Fruit fly (Drosophila melanogaster): ENCODE measurements around the gene Pxd.

The Pxd gene

DNA sequence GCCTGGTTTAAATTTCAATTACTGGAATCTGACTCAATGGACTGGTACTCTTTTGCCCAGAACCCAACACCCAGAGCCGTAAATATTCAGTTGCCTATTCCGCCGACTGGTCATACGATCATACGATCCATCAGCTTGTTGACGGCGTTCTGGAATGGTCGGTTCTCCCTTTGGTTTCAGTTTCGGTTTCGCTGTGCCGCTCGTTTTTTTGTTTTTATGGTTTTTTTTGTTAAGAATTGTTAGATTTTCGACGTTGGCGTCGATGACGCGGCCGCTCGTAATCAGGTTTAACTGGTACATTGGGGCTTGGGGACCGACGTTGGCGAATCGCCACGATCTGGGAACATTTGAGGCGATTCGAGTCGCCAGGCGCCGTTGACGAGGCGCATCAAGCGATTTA, 48.3 kb downstream of the Pxd start:
- TF ChIP-seq esn (GFP tag; optimal IDR thresholded peaks at IDR 0.05) (no peak), CG34406 (GFP tag; optimal IDR thresholded peaks at IDR 0.05) (no peak), CG11902 (GFP tag; optimal IDR thresholded peaks at IDR 0.05) (no peak), ss (GFP tag; optimal IDR thresholded peaks at IDR 0.05) (no peak), fd59A (GFP tag; optimal IDR thresholded peaks at IDR 0.05) (no peak), net (GFP tag; optimal IDR thresholded peaks at IDR 0.05) (no peak), CG10631 (GFP tag; optimal IDR thresholded peaks at IDR 0.05) (no peak), CG8119 (GFP tag; IDR thresholded peaks at IDR 0.05) (no peak), lz (GFP tag; optimal IDR thresholded peaks at IDR 0.05) (no peak), CG1621 (tag; optimal IDR thresholded peaks at IDR 0.05) (no peak), CG6854 (GFP tag; optimal IDR thresholded peaks at IDR 0.05) (no peak), CG11762 (GFP tag; optimal IDR thresholded peaks at IDR 0.05; ENCODE audit: insufficient read depth) (no peak), CG4318 (GFP tag; optimal IDR thresholded peaks at IDR 0.05) (no peak), Smox (GFP tag; optimal IDR thresholded peaks at IDR 0.05) (no peak), pdm3 (GFP tag; optimal IDR thresholded peaks at IDR 0.05) (no peak), CG9139 (GFP tag; optimal IDR thresholded peaks at IDR 0.05) (no peak), Sox15 (GFP tag; optimal IDR thresholded peaks at IDR 0.05) (no peak), Hr4 (GFP tag; optimal IDR thresholded peaks at IDR 0.05) (no peak)

- TF ChIP-seq Lpt (GFP tag; optimal IDR thresholded peaks at IDR 0.05) = no peak
- TF ChIP-seq CG11294 (GFP tag; IDR thresholded peaks at IDR 0.05) = no peak
- TF ChIP-seq CG8632 (GFP tag; optimal IDR thresholded peaks at IDR 0.05) = no peak
- TF ChIP-seq CG3032 (tag; optimal IDR thresholded peaks at IDR 0.05) = no peak
- TF ChIP-seq OdsH (GFP tag; optimal IDR thresholded peaks at IDR 0.05) = no peak
- no peak for TF ChIP-seq lz (GFP tag; optimal IDR thresholded peaks at IDR 0.05)
- TF ChIP-seq achi (GFP tag; optimal IDR thresholded peaks at IDR 0.05) = no peak
- 0 out of 3 replicates have a peak, but pooled peaks have one; percentile 29 for TF ChIP-seq eg (GFP tag; IDR thresholded peaks at IDR 0.05)
- TF ChIP-seq fkh (GFP tag; optimal IDR thresholded peaks at IDR 0.05) = peak; percentile 35
- no peak for TF ChIP-seq dac (GFP tag; optimal IDR thresholded peaks at IDR 0.05)
- TF ChIP-seq Eip93F (GFP tag; optimal IDR thresholded peaks at IDR 0.05) = no peak
Observed at dm6 chr3R:17063763-17064162, 49.4 kb downstream of the Pxd start.

DNA sequence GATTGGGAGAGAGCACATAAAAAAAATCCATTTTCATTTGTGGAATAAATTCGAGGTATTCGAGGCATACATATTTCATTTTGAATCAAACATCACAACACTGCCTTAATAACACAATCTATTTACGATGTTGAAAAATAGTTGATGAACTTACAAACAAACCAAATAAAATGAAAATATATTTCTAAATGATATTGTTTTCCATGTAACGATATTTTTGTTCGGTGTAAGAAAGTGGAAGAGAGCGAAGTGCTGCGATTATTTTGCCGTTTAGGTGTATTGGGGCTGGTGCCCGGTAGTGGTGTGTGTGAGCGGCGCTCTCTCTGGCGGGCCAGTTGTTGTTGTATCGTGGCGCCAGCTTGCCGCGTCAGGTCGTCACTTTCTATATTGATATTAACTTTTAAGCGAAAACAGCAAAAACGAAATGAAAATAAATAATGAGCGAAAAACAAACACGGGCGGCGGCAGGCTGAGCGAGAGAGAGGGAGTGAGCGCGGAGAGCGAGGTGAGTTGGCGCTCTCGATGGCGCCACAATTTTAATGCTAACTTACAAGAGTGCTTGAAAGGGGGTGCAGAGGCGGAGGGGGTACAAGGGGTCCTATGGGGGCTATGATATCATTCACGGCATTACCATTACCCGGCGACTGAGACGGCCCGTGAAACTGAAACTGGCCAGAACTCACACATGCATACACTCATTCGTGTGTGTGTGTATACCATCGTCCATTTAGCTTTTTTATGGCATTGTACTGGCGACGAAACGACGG, 50.8 kb downstream of the Pxd start:
- TF ChIP-seq Sox102F (GFP tag; optimal IDR thresholded peaks at IDR 0.05) (peak; percentile 97), Ets21C (GFP tag; optimal IDR thresholded peaks at IDR 0.05) (peak; percentile 94), CG8319 (GFP tag; optimal IDR thresholded peaks at IDR 0.05) (peak; percentile 87), Eip75B (GFP tag; optimal IDR thresholded peaks at IDR 0.05) (peak; percentile 97), CG15336 (GFP tag; IDR thresholded peaks at IDR 0.05) (peak; percentile 94), eg (GFP tag; IDR thresholded peaks at IDR 0.05) (peak; percentile 91), Lpt (GFP tag; optimal IDR thresholded peaks at IDR 0.05) (peak; percentile 89), Sox15 (GFP tag; optimal IDR thresholded peaks at IDR 0.05) (peak; percentile 90), CG31627 (GFP tag; optimal IDR thresholded peaks at IDR 0.05) (peak; percentile 97), CG6792 (GFP tag; optimal IDR thresholded peaks at IDR 0.05) (peak; percentile 90), CG11294 (GFP tag; IDR thresholded peaks at IDR 0.05) (peak; percentile 10; the same call in 1 of the 2 replicates), CG6854 (GFP tag; optimal IDR thresholded peaks at IDR 0.05) (peak; percentile 86), vri (GFP tag; optimal IDR thresholded peaks at IDR 0.05) (peak; percentile 95), Sox14 (GFP tag; optimal IDR thresholded peaks at IDR 0.05) (peak; percentile 97), CG3919 (GFP tag; optimal IDR thresholded peaks at IDR 0.05) (peak; percentile 94), Blimp-1 (GFP tag; optimal IDR thresholded peaks at IDR 0.05) (peak; percentile 96), topi (GFP tag; optimal IDR thresholded peaks at IDR 0.05) (peak; percentile 98), dac (GFP tag; optimal IDR thresholded peaks at IDR 0.05) (peak; percentile 91), CG10669 (GFP tag; optimal IDR thresholded peaks at IDR 0.05) (peak; percentile 93), Hr4 (GFP tag; optimal IDR thresholded peaks at IDR 0.05) (peak; percentile 97), Met (GFP tag; optimal IDR thresholded peaks at IDR 0.05) (peak; percentile 98), net (GFP tag; optimal IDR thresholded peaks at IDR 0.05) (peak; percentile 95), salr (GFP tag; optimal IDR thresholded peaks at IDR 0.05) (peak; percentile 79 to 90), CG4318 (GFP tag; optimal IDR thresholded peaks at IDR 0.05) (peak; percentile 92), fd59A (GFP tag; optimal IDR thresholded peaks at IDR 0.05) (peak; percentile 80), CG9139 (GFP tag; optimal IDR thresholded peaks at IDR 0.05) (peak; percentile 68), lz (GFP tag; optimal IDR thresholded peaks at IDR 0.05) (peak; percentile 98), CG11902 (GFP tag; optimal IDR thresholded peaks at IDR 0.05) (peak; percentile 88), Hr39 (GFP tag; optimal IDR thresholded peaks at IDR 0.05) (peak; percentile 96), CG1621 (tag; optimal IDR thresholded peaks at IDR 0.05) (peak; percentile 79), CG6276 (GFP tag; optimal IDR thresholded peaks at IDR 0.05) (peak; percentile 91), fkh (GFP tag; optimal IDR thresholded peaks at IDR 0.05) (peak; percentile 99)
